Fruit fly (Drosophila melanogaster) whole organism, embryonic: Measurements from ENCODE around the gene CG45073.

Source experiments
- Blimp-1 ChIP-seq: fragments of 200-800 bp; sonication (Bioruptor generic); optimal IDR thresholded peaks from 3 replicates; lab custom pipeline; 2018; ENCODE audit warnings: missing biosample characterization, missing genetic modification characterization, mild to moderate bottlenecking, moderate library complexity, missing genetic modification reagents
- CG10267 ChIP-seq: fragments of 200-800 bp; sonication (Bioruptor generic); optimal IDR thresholded peaks from 2 replicates; lab custom pipeline; 2018; ENCODE audit warnings: missing biosample characterization, mild to moderate bottlenecking, missing genetic modification characterization, moderate library complexity
- CG10366 ChIP-seq: fragments of 200-800 bp; sonication (Bioruptor generic); IDR thresholded peaks from 2 replicates; pipeline ENCODE4 v1.3.6; 2022; ENCODE audit warnings: missing biosample characterization, missing genetic modification characterization
- CG10543 ChIP-seq: fragments of 200-800 bp; sonication (Bioruptor generic); optimal IDR thresholded peaks from 3 replicates; lab custom pipeline; 2017; ENCODE audit warnings: missing biosample characterization, mild to moderate bottlenecking, missing genetic modification characterization, moderate library complexity
- CG11695 ChIP-seq: fragments of 200-800 bp; sonication (Bioruptor generic); IDR thresholded peaks from 3 replicates; pipeline ENCODE4 v1.3.6; 2022; ENCODE audit warnings: missing biosample characterization, missing genetic modification characterization
- CG12769 ChIP-seq: fragments of 200-800 bp; sonication (Bioruptor generic); optimal IDR thresholded peaks from 2 replicates; lab custom pipeline; 2019; ENCODE audit warnings: missing biosample characterization, mild to moderate bottlenecking, missing genetic modification characterization, moderate library complexity
- CG13296 ChIP-seq: fragments of 200-800 bp; sonication (Bioruptor generic); optimal IDR thresholded peaks from 3 replicates; lab custom pipeline; 2018; ENCODE audit warnings: missing biosample characterization, mild to moderate bottlenecking, missing genetic modification characterization
- CG13424 ChIP-seq: fragments of 200-800 bp; sonication (Bioruptor generic); optimal IDR thresholded peaks from 2 replicates; lab custom pipeline; 2019; ENCODE audit warnings: missing biosample characterization, mild to moderate bottlenecking, missing genetic modification characterization, moderate library complexity
- CG14014 ChIP-seq: fragments of 200-800 bp; sonication (Bioruptor generic); IDR thresholded peaks from 2 replicates; pipeline ENCODE4 v1.3.6; 2022; ENCODE audit warnings: missing biosample characterization, missing genetic modification characterization
- CG15011 ChIP-seq: fragments of 200-800 bp; sonication (Bioruptor generic); optimal IDR thresholded peaks from 3 replicates; lab custom pipeline; 2018; ENCODE audit warnings: missing biosample characterization, mild to moderate bottlenecking, missing genetic modification characterization
- CG17186 ChIP-seq: fragments of 200-800 bp; sonication (Bioruptor generic); optimal IDR thresholded peaks from 3 replicates; lab custom pipeline; 2017; ENCODE audit warnings: missing biosample characterization, missing genetic modification reagents, missing genetic modification characterization
- CG18476 ChIP-seq: fragments of 200-800 bp; sonication (Bioruptor generic); optimal IDR thresholded peaks from 2 replicates; lab custom pipeline; 2016; ENCODE audit warnings: missing biosample characterization, mild to moderate bottlenecking, missing genetic modification characterization
- CG32767 ChIP-seq: fragments of 200-800 bp; sonication (Bioruptor generic); IDR thresholded peaks from 2 replicates; pipeline ENCODE4 v1.3.6; 2022; ENCODE audit warnings: missing biosample characterization, missing genetic modification characterization
- CG33557 ChIP-seq: fragments of 200-800 bp; sonication (Bioruptor generic); optimal IDR thresholded peaks from 2 replicates; lab custom pipeline; 2019; ENCODE audit warnings: missing biosample characterization, mild to moderate bottlenecking, missing genetic modification characterization, moderate library complexity
- CG34422 ChIP-seq: fragments of 200-800 bp; sonication (Bioruptor generic); IDR thresholded peaks from 3 replicates; pipeline ENCODE4 v1.3.6; 2022; ENCODE audit warnings: missing biosample characterization, missing genetic modification characterization
- CG4282 ChIP-seq: fragments of 200-800 bp; sonication (Bioruptor generic); optimal IDR thresholded peaks from 2 replicates; lab custom pipeline; 2016; ENCODE audit warnings: missing biosample characterization, missing genetic modification characterization
- CG43689 ChIP-seq: fragments of 200-800 bp; sonication (Bioruptor generic); IDR thresholded peaks from 2 replicates; pipeline ENCODE4 v1.3.6; 2022; ENCODE audit warnings: missing biosample characterization, missing genetic modification characterization
- CG5180 ChIP-seq: fragments of 200-800 bp; sonication (Bioruptor generic); optimal IDR thresholded peaks from 3 replicates; lab custom pipeline; 2017; ENCODE audit warnings: missing biosample characterization, missing genetic modification characterization, mild to moderate bottlenecking, moderate library complexity, missing genetic modification reagents
- CG6683 ChIP-seq: fragments of 200-800 bp; sonication (Bioruptor generic); optimal IDR thresholded peaks from 2 replicates; lab custom pipeline; 2017; ENCODE audit warnings: missing biosample characterization, mild to moderate bottlenecking, missing genetic modification characterization, missing genetic modification reagents
- CG6854 ChIP-seq: fragments of 200-800 bp; sonication (Bioruptor generic); optimal IDR thresholded peaks from 3 replicates; lab custom pipeline; 2017; ENCODE audit warnings: missing biosample characterization, mild to moderate bottlenecking, missing genetic modification characterization
- CG7271 ChIP-seq: fragments of 200-800 bp; sonication (Bioruptor generic); optimal IDR thresholded peaks from 2 replicates; lab custom pipeline; 2018; ENCODE audit warnings: missing biosample characterization, mild to moderate bottlenecking, missing genetic modification characterization, moderate library complexity
- CG9932 ChIP-seq: fragments of 200-800 bp; sonication (Bioruptor generic); IDR thresholded peaks from 2 replicates; pipeline ENCODE4 v1.3.6; 2022; ENCODE audit warnings: missing biosample characterization, missing genetic modification characterization
- CTCF ChIP-seq: fragments of 200-800 bp; sonication (Bioruptor generic); optimal IDR thresholded peaks from 2 replicates; lab custom pipeline; 2017; ENCODE audit warnings: missing biosample characterization, mild to moderate bottlenecking, missing genetic modification characterization, moderate library complexity
- Fer3 ChIP-seq: fragments of 200-800 bp; sonication (Bioruptor generic); optimal IDR thresholded peaks from 2 replicates; lab custom pipeline; 2018; ENCODE audit warnings: missing biosample characterization, mild to moderate bottlenecking, missing genetic modification characterization, moderate library complexity
- HHEX ChIP-seq: fragments of 200-800 bp; sonication (Bioruptor generic); optimal IDR thresholded peaks from 3 replicates; lab custom pipeline; 2017; ENCODE audit warnings: missing biosample characterization, mild to moderate bottlenecking, missing genetic modification characterization, missing genetic modification reagents
- Hey ChIP-seq: fragments of 200-800 bp; sonication (Bioruptor generic); optimal IDR thresholded peaks from 3 replicates; lab custom pipeline; 2018; ENCODE audit warnings: missing biosample characterization, mild to moderate bottlenecking, missing genetic modification characterization
- Stat92E ChIP-seq, 3 experiments: fragments of >200 bp in 2 of 3; fragments of 200-800 bp in 1 of 3; sonication (Bioruptor generic) in 1 of 3; optimal IDR thresholded peaks; 2 replicates each; lab custom pipeline; 2017 to 2019; ENCODE audit warnings: missing biosample characterization in 3 of 3, missing genetic modification characterization in 3 of 3, mild to moderate bottlenecking in 1 of 3, moderate library complexity in 1 of 3
- TFAM ChIP-seq: fragments of 200-800 bp; sonication (Bioruptor generic); optimal IDR thresholded peaks from 2 replicates; lab custom pipeline; 2017; ENCODE audit warnings: missing biosample characterization, missing genetic modification characterization, inconsistent platforms
- abd-A ChIP-seq: fragments of 200-800 bp; sonication (Bioruptor generic); optimal IDR thresholded peaks from 3 replicates; lab custom pipeline; 2019; ENCODE audit warnings: missing biosample characterization, mild to moderate bottlenecking, missing genetic modification characterization, moderate library complexity
- chinmo ChIP-seq: fragments of 200-800 bp; sonication (Bioruptor generic); IDR thresholded peaks from 4 replicates; pipeline ENCODE4 v1.3.6; 2022; ENCODE audit warnings: missing biosample characterization, missing genetic modification characterization; ENCODE audit not compliant: partially characterized antibody
- chm ChIP-seq: fragments of 200-800 bp; sonication (Bioruptor generic); IDR thresholded peaks from 2 replicates; pipeline ENCODE4 v1.3.6; 2022; ENCODE audit warnings: missing biosample characterization, missing genetic modification characterization
- dm ChIP-seq: fragments of 200-800 bp; sonication (Bioruptor generic); optimal IDR thresholded peaks from 3 replicates; lab custom pipeline; 2016; ENCODE audit warnings: missing biosample characterization, missing genetic modification characterization
- dpn ChIP-seq, 2 experiments: fragments of 200-800 bp; sonication (Bioruptor generic); optimal IDR thresholded peaks; 3 replicates each; lab custom pipeline; 2016; ENCODE audit warnings: missing biosample characterization in 2 of 2, missing genetic modification characterization in 2 of 2
- emc ChIP-seq: fragments of 200-800 bp; sonication (Bioruptor generic); optimal IDR thresholded peaks from 2 replicates; lab custom pipeline; 2016; ENCODE audit warnings: missing biosample characterization, missing genetic modification characterization
- esg ChIP-seq: fragments of 200-800 bp; sonication (Bioruptor generic); conservative IDR thresholded peaks from 2 replicates; pipeline ENCODE4 v1.3.6; 2022; ENCODE audit warnings: missing biosample characterization, missing genetic modification characterization
- gcm ChIP-seq: fragments of 200-800 bp; sonication (Bioruptor generic); optimal IDR thresholded peaks from 2 replicates; lab custom pipeline; 2019; ENCODE audit warnings: missing biosample characterization, mild to moderate bottlenecking, missing genetic modification characterization, moderate library complexity
- insv ChIP-seq, 2 experiments: fragments of 200-800 bp; sonication (Bioruptor generic); optimal IDR thresholded peaks; 3 replicates each; lab custom pipeline; 2016 to 2018; ENCODE audit warnings: missing biosample characterization in 2 of 2, missing genetic modification characterization in 2 of 2
- jumu ChIP-seq: fragments of 200-800 bp; sonication (Bioruptor generic); optimal IDR thresholded peaks from 3 replicates; lab custom pipeline; 2016; ENCODE audit warnings: missing biosample characterization, missing genetic modification characterization
- lab ChIP-seq: fragments of 200-800 bp; sonication (Bioruptor generic); optimal IDR thresholded peaks from 3 replicates; lab custom pipeline; 2017; ENCODE audit warnings: missing biosample characterization, missing genetic modification characterization, mild to moderate bottlenecking, moderate library complexity, missing genetic modification reagents
- lov ChIP-seq, 2 experiments: fragments of 200-800 bp in 1 of 2; fragments of >200 bp in 1 of 2; sonication (Bioruptor generic) in 1 of 2; IDR thresholded peaks in 1 of 2; optimal IDR thresholded peaks in 1 of 2; 2 replicates in 1 of 2; 3 replicates in 1 of 2; pipeline versions ENCODE4 v1.3.6 to Lab custom; 2017 to 2022; ENCODE audit warnings: missing biosample characterization in 1 of 2, missing genetic modification characterization in 1 of 2
- mld ChIP-seq: fragments of 200-800 bp; sonication (Bioruptor generic); IDR thresholded peaks from 3 replicates; pipeline ENCODE4 v1.3.6; 2022; ENCODE audit warnings: missing biosample characterization, missing genetic modification characterization; ENCODE audit not compliant: partially characterized antibody
- odd ChIP-seq: fragments of 200-800 bp; sonication (Bioruptor generic); optimal IDR thresholded peaks from 2 replicates; lab custom pipeline; 2017; ENCODE audit warnings: missing biosample characterization, mild to moderate bottlenecking, missing genetic modification characterization
- p53 ChIP-seq: fragments of 200-800 bp; sonication (Bioruptor generic); optimal IDR thresholded peaks from 2 replicates; lab custom pipeline; 2016; ENCODE audit warnings: missing biosample characterization, missing genetic modification characterization
- schlank ChIP-seq: fragments of 200-800 bp; sonication (Bioruptor generic); optimal IDR thresholded peaks from 2 replicates; lab custom pipeline; 2018; ENCODE audit warnings: missing biosample characterization, mild to moderate bottlenecking, missing genetic modification characterization
- scrt ChIP-seq: fragments of 200-800 bp; sonication (Bioruptor generic); optimal IDR thresholded peaks from 2 replicates; lab custom pipeline; 2018; ENCODE audit warnings: missing biosample characterization, mild to moderate bottlenecking, missing genetic modification characterization, moderate library complexity
- sens ChIP-seq: fragments of 200-800 bp; sonication (Bioruptor generic); peaks from one replicate; lab custom pipeline; 2016; ENCODE audit warnings: missing biosample characterization, missing genetic modification characterization
- ssp ChIP-seq: fragments of 200-800 bp; sonication (Bioruptor generic); IDR thresholded peaks from 2 replicates; pipeline ENCODE4 v1.3.6; 2022; ENCODE audit warnings: missing biosample characterization, missing genetic modification characterization
- tap ChIP-seq: fragments of 200-800 bp; optimal IDR thresholded peaks from 3 replicates; lab custom pipeline; 2019; ENCODE audit warnings: missing biosample characterization, mild to moderate bottlenecking, missing genetic modification characterization, moderate library complexity
- vvl ChIP-seq: fragments of 200-800 bp; sonication (Bioruptor generic); IDR thresholded peaks from 2 replicates; pipeline ENCODE4 v1.3.6; 2022; ENCODE audit warnings: missing biosample characterization, missing genetic modification characterization

The CG45073 gene

dm6 chr3R:30090261-30091006 is 34.1 kb downstream of the CG45073 start (continued):
- TF ChIP-seq Hey (tag; lab: Kevin White, UChicago) = peak; percentile 75
- no peak for TF ChIP-seq mld
- TF ChIP-seq CG4282 (GFP tag; lab: Kevin White, UChicago) = no peak
- no peak for TF ChIP-seq CG5180
- no peak for TF ChIP-seq CG12769 (tag; lab: Kevin White, UChicago)
- no peak for TF ChIP-seq dpn (GFP tag; optimal IDR thresholded peaks at IDR 0.05; lab: Kevin White, UChicago)
- TF ChIP-seq CG6683 (GFP tag; lab: Kevin White, UChicago) = no peak
- TF ChIP-seq gcm (GFP tag; lab: Kevin White, UChicago) = no peak
- TF ChIP-seq CG32767 (GFP tag; lab: Robert Waterston, UW) = no peak
- TF ChIP-seq jumu (GFP tag; lab: Kevin White, UChicago) = no peak
- no peak for TF ChIP-seq CG10267
- TF ChIP-seq CG13424 (tag; lab: Kevin White, UChicago) = no peak
- TF ChIP-seq HHEX (GFP tag; lab: Kevin White, UChicago) = no peak
- no peak for TF ChIP-seq odd
- no peak for TF ChIP-seq CG9932 (GFP tag; lab: Robert Waterston, UW)
- TF ChIP-seq sens = no peak
- no peak for TF ChIP-seq CG33557
- TF ChIP-seq esg (GFP tag; lab: Robert Waterston, UW) = no peak
- TF ChIP-seq TFAM = no peak
- TF ChIP-seq CG18476 (GFP tag; lab: Kevin White, UChicago) = no peak
- TF ChIP-seq lab (GFP tag; lab: Kevin White, UChicago) = no peak
- no peak for TF ChIP-seq CG43689
- no peak for TF ChIP-seq lov (optimal IDR thresholded peaks at IDR 0.05; lab: Kevin White, UChicago)
- no peak for TF ChIP-seq lov (GFP tag; IDR thresholded peaks at IDR 0.05; lab: Robert Waterston, UW)
- no peak for TF ChIP-seq CG6854 (GFP tag; lab: Kevin White, UChicago)
- no peak for TF ChIP-seq CG14014 (GFP tag; lab: Robert Waterston, UW)
- no peak for TF ChIP-seq CG34422
- TF ChIP-seq p53 = no peak
- TF ChIP-seq Stat92E (GFP tag; optimal IDR thresholded peaks at IDR 0.05; lab: Kevin White, UChicago) = no peak
- no peak for TF ChIP-seq insv (GFP tag; optimal IDR thresholded peaks at IDR 0.05; lab: Kevin White, UChicago)
- no peak for TF ChIP-seq emc
- TF ChIP-seq CG7271 = no peak
- no peak for TF ChIP-seq dm (GFP tag; lab: Kevin White, UChicago)
- no peak for TF ChIP-seq CG13296 (GFP tag; lab: Kevin White, UChicago)
- no peak for TF ChIP-seq Fer3 (tag; lab: Kevin White, UChicago)
- no peak for TF ChIP-seq ssp (GFP tag; lab: Robert Waterston, UW)
- no peak for TF ChIP-seq CG15011
- TF ChIP-seq CG17186 (GFP tag; lab: Kevin White, UChicago) = no peak
- TF ChIP-seq schlank = no peak
- peak; percentile 26 for TF ChIP-seq scrt (GFP tag; lab: Kevin White, UChicago)
- TF ChIP-seq CG10543 (GFP tag; lab: Kevin White, UChicago) = no peak
- no peak for TF ChIP-seq chinmo (GFP tag; lab: Robert Waterston, UW)
- TF ChIP-seq CG10366 (GFP tag; lab: Robert Waterston, UW) = no peak
- TF ChIP-seq CTCF (GFP tag; lab: Kevin White, UChicago) = peak; percentile 70
- TF ChIP-seq vvl = no peak
- TF ChIP-seq chm (GFP tag; lab: Robert Waterston, UW) = no peak
- no peak for TF ChIP-seq CG11695 (GFP tag; lab: Robert Waterston, UW)
- TF ChIP-seq tap (tag; lab: Kevin White, UChicago) = no peak
- TF ChIP-seq Blimp-1 (GFP tag; lab: Kevin White, UChicago) = peak; percentile 94
- peak; percentile 8 for TF ChIP-seq abd-A (tag; lab: Kevin White, UChicago)
